Worm (Caenorhabditis elegans): Measurements from ENCODE around the gene cdh-5.

DNA sequence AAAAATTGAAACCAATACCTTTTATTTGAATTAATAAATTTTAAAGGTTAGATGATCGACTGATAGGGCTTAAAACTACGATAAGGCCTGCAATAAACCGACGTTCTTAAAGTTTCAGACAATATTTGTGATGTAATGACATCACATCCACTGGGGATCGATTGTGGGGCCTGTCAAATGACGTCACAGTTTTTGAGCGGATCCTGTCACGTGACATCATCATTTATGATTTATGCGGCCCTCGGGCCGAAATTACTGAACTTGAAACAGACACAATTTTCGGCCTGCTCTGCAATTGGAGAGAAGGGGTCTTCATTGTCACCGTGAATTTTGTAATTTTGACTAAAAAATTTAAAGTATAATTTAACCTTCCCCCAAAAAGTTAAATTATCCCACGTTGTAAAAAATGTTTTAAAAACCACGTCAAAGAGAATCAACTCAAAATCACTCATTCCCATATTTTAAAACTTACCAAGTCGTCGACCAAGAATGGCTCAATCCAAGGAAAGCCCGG, 14.6 kb upstream of the cdh-5 start, which contains the start of gene C49C8.1:
- TF ChIP-seq ceh-82 (tag; optimal IDR thresholded peaks at IDR 0.05) (no peak), blmp-1 (tag; optimal IDR thresholded peaks at IDR 0.05; ENCODE audit: insufficient read depth) (no peak), ama-1 (optimal IDR thresholded peaks at IDR 0.05) (no peak), zag-1 (tag; optimal IDR thresholded peaks at IDR 0.05) (no peak)

Measured in whole organism, L2 larva.